Fruit fly (Drosophila melanogaster) whole organism, embryonic: ENCODE measurements around the gene MTF-1.

Source experiments
- CG10147 ChIP-seq: fragments of 200-800 bp; sonication (Bioruptor generic); optimal IDR thresholded peaks from 2 replicates; lab custom pipeline; 2019; ENCODE audit warnings: missing biosample characterization, mild to moderate bottlenecking, missing genetic modification characterization, moderate library complexity
- CG11247 ChIP-seq: fragments of 200-800 bp; sonication (Bioruptor generic); IDR thresholded peaks from 2 replicates; pipeline ENCODE4 v1.3.6; 2022; ENCODE audit warnings: missing biosample characterization, missing genetic modification characterization
- CG11456 ChIP-seq: fragments of 200-800 bp; sonication (Bioruptor generic); IDR thresholded peaks from 3 replicates; pipeline ENCODE4 v1.3.6; 2022; ENCODE audit warnings: missing biosample characterization, missing genetic modification characterization
- CG13424 ChIP-seq: fragments of 200-800 bp; sonication (Bioruptor generic); optimal IDR thresholded peaks from 2 replicates; lab custom pipeline; 2019; ENCODE audit warnings: missing biosample characterization, mild to moderate bottlenecking, missing genetic modification characterization, moderate library complexity
- CG13624 ChIP-seq: fragments of 200-800 bp; sonication (Bioruptor generic); optimal IDR thresholded peaks from 2 replicates; lab custom pipeline; 2016; ENCODE audit warnings: missing biosample characterization, missing genetic modification characterization
- CG13775 ChIP-seq: fragments of 200-800 bp; sonication (Bioruptor generic); optimal IDR thresholded peaks from 3 replicates; lab custom pipeline; 2017; ENCODE audit warnings: missing biosample characterization, mild to moderate bottlenecking, missing genetic modification characterization
- CG1647 ChIP-seq: fragments of 200-800 bp; sonication (Bioruptor generic); optimal IDR thresholded peaks from 3 replicates; lab custom pipeline; 2016; ENCODE audit warnings: missing biosample characterization, missing genetic modification characterization
- CG16863 ChIP-seq: fragments of 200-800 bp; sonication (Bioruptor generic); optimal IDR thresholded peaks from 3 replicates; lab custom pipeline; 2016; ENCODE audit warnings: missing biosample characterization, missing genetic modification characterization
- CG17912 ChIP-seq: fragments of 200-800 bp; sonication (Bioruptor generic); optimal IDR thresholded peaks from 2 replicates; lab custom pipeline; 2018; ENCODE audit warnings: missing biosample characterization, mild to moderate bottlenecking, missing genetic modification characterization
- CG1832 ChIP-seq: fragments of 200-800 bp; sonication (Bioruptor generic); optimal IDR thresholded peaks from 2 replicates; lab custom pipeline; 2017; ENCODE audit warnings: missing biosample characterization, mild to moderate bottlenecking, missing genetic modification characterization, inconsistent platforms
- CG2875 ChIP-seq: fragments of 200-800 bp; sonication (Bioruptor generic); optimal IDR thresholded peaks from 2 replicates; lab custom pipeline; 2017; ENCODE audit warnings: missing biosample characterization, mild to moderate bottlenecking, missing genetic modification characterization, missing genetic modification reagents
- CG31365 ChIP-seq: fragments of 200-800 bp; sonication (Bioruptor generic); optimal IDR thresholded peaks from 2 replicates; lab custom pipeline; 2018; ENCODE audit warnings: missing biosample characterization, mild to moderate bottlenecking, missing genetic modification characterization
- CG3407 ChIP-seq: fragments of 200-800 bp; sonication (Bioruptor generic); optimal IDR thresholded peaks from 2 replicates; lab custom pipeline; 2018; ENCODE audit warnings: missing biosample characterization, mild to moderate bottlenecking, missing genetic modification characterization
- CG3726 ChIP-seq: fragments of 200-800 bp; sonication (Bioruptor generic); IDR thresholded peaks from 3 replicates; pipeline ENCODE4, ENCODE4 v1.3.6; 2022; ENCODE audit warnings: missing biosample characterization, missing genetic modification characterization
- CG4617 ChIP-seq: fragments of 200-800 bp; sonication (Bioruptor generic); optimal IDR thresholded peaks from 3 replicates; lab custom pipeline; 2016; ENCODE audit warnings: missing biosample characterization, missing genetic modification characterization, borderline replicate concordance
- CG6765 ChIP-seq: fragments of 200-800 bp; sonication (Bioruptor generic); optimal IDR thresholded peaks from 3 replicates; lab custom pipeline; 2017; ENCODE audit warnings: missing biosample characterization, mild to moderate bottlenecking, missing genetic modification characterization
- CG7745 ChIP-seq: fragments of 200-800 bp; sonication (Bioruptor generic); optimal IDR thresholded peaks from 2 replicates; lab custom pipeline; 2018; ENCODE audit warnings: missing biosample characterization, mild to moderate bottlenecking, missing genetic modification characterization, moderate library complexity
- CHES-1-like ChIP-seq: fragments of 200-800 bp; sonication (Bioruptor generic); optimal IDR thresholded peaks from 2 replicates; lab custom pipeline; 2016; ENCODE audit warnings: missing biosample characterization, missing genetic modification characterization
- Chrac-16 ChIP-seq: fragments of 200-800 bp; sonication (Bioruptor generic); optimal IDR thresholded peaks from 3 replicates; lab custom pipeline; 2016; ENCODE audit warnings: missing biosample characterization, missing genetic modification characterization
- D19B ChIP-seq: fragments of 200-800 bp; sonication (Bioruptor generic); optimal IDR thresholded peaks from 2 replicates; lab custom pipeline; 2017; ENCODE audit warnings: missing biosample characterization, mild to moderate bottlenecking, missing genetic modification characterization
- E2f1 ChIP-seq: fragments of 200-800 bp; sonication (Bioruptor generic); IDR thresholded peaks from 2 replicates; pipeline ENCODE4 v1.3.6; 2022; ENCODE audit warnings: missing biosample characterization, missing genetic modification characterization
- H15 ChIP-seq: fragments of 200-800 bp; sonication (Bioruptor generic); IDR thresholded peaks from 3 replicates; pipeline ENCODE4 v1.3.6; 2022; ENCODE audit warnings: missing biosample characterization, missing genetic modification characterization
- HLHmδ ChIP-seq: fragments of 200-800 bp; sonication (Bioruptor generic); optimal IDR thresholded peaks from 2 replicates; lab custom pipeline; 2018; ENCODE audit warnings: missing biosample characterization, mild to moderate bottlenecking, missing genetic modification characterization, moderate library complexity
- Hr3 ChIP-seq: fragments of 200-800 bp; sonication (Bioruptor generic); optimal IDR thresholded peaks from 3 replicates; lab custom pipeline; 2016; ENCODE audit warnings: missing biosample characterization, missing genetic modification characterization
- Mad ChIP-seq: fragments of 200-800 bp; sonication (Bioruptor generic); optimal IDR thresholded peaks from 2 replicates; lab custom pipeline; 2016; ENCODE audit warnings: missing biosample characterization, missing genetic modification characterization
- Rfx ChIP-seq: fragments of 200-800 bp; sonication (Bioruptor generic); IDR thresholded peaks from 2 replicates; pipeline ENCODE4 v1.3.6; 2022; ENCODE audit warnings: missing biosample characterization, missing genetic modification characterization
- Rx ChIP-seq: fragments of 200-800 bp; sonication (Bioruptor generic); IDR thresholded peaks from 2 replicates; pipeline ENCODE4 v1.3.6; 2022; ENCODE audit warnings: missing biosample characterization, missing genetic modification characterization
- Side ChIP-seq: fragments of 200-800 bp; sonication (Bioruptor generic); optimal IDR thresholded peaks from 2 replicates; lab custom pipeline; 2016; ENCODE audit warnings: missing biosample characterization, missing genetic modification characterization
- Taf1 ChIP-seq: fragments of 200-800 bp; sonication (Bioruptor generic); IDR thresholded peaks from 2 replicates; pipeline ENCODE4 v1.3.6; 2022; ENCODE audit warnings: missing biosample characterization, missing genetic modification characterization
- Tbp ChIP-seq: fragments of >200 bp; optimal IDR thresholded peaks from 2 replicates; lab custom pipeline; 2018; ENCODE audit warnings: missing biosample characterization, missing genetic modification characterization
- Usf ChIP-seq: fragments of 200-800 bp; sonication (Bioruptor generic); optimal IDR thresholded peaks from 2 replicates; lab custom pipeline; 2017; ENCODE audit warnings: missing genotype, missing biosample characterization, missing genetic modification characterization
- Xrp1 ChIP-seq: fragments of 200-800 bp; sonication (Bioruptor generic); IDR thresholded peaks from 2 replicates; pipeline ENCODE4 v1.3.6; 2022; ENCODE audit warnings: missing biosample characterization, missing genetic modification characterization
- ab ChIP-seq: fragments of 200-800 bp; sonication (Bioruptor generic); optimal IDR thresholded peaks from 2 replicates; lab custom pipeline; 2016; ENCODE audit warnings: missing biosample characterization, missing genetic modification characterization
- bigmax ChIP-seq: fragments of 200-800 bp; sonication (Bioruptor generic); optimal IDR thresholded peaks from 2 replicates; lab custom pipeline; 2018; ENCODE audit warnings: missing biosample characterization, mild to moderate bottlenecking, missing genetic modification characterization
- fru ChIP-seq: fragments of >200 bp; optimal IDR thresholded peaks from 2 replicates; lab custom pipeline; 2017
- grau ChIP-seq: fragments of 200-800 bp; optimal IDR thresholded peaks from 3 replicates; lab custom pipeline; 2019; ENCODE audit warnings: missing biosample characterization, mild to moderate bottlenecking, missing genetic modification characterization, moderate library complexity
- ham ChIP-seq: fragments of 200-800 bp; sonication (Bioruptor generic); IDR thresholded peaks from 2 replicates; pipeline ENCODE4 v1.3.6; 2022; ENCODE audit warnings: missing biosample characterization, missing genetic modification characterization
- hb ChIP-seq: fragments of 200-800 bp; sonication (Bioruptor generic); IDR thresholded peaks from 3 replicates; pipeline ENCODE4 v1.3.6; 2022; ENCODE audit warnings: missing biosample characterization, missing genetic modification characterization; ENCODE audit not compliant: partially characterized antibody
- jing ChIP-seq: fragments of 200-800 bp; sonication (Bioruptor generic); optimal IDR thresholded peaks from 2 replicates; lab custom pipeline; 2018; ENCODE audit warnings: missing biosample characterization, mild to moderate bottlenecking, missing genetic modification characterization
- ken ChIP-seq: fragments of 200-800 bp; sonication (Bioruptor generic); IDR thresholded peaks from 3 replicates; pipeline ENCODE4 v1.3.6; 2022; ENCODE audit warnings: missing biosample characterization, missing genetic modification characterization
- lbe ChIP-seq: fragments of 200-800 bp; sonication (Bioruptor generic); optimal IDR thresholded peaks from 2 replicates; lab custom pipeline; 2016; ENCODE audit warnings: missing biosample characterization, mild to moderate bottlenecking, missing genetic modification characterization
- phol ChIP-seq: fragments of 200-800 bp; sonication (Bioruptor generic); optimal IDR thresholded peaks from 3 replicates; lab custom pipeline; 2018; ENCODE audit warnings: missing biosample characterization, mild to moderate bottlenecking, missing genetic modification characterization, moderate library complexity
- schlank ChIP-seq: fragments of 200-800 bp; sonication (Bioruptor generic); optimal IDR thresholded peaks from 2 replicates; lab custom pipeline; 2018; ENCODE audit warnings: missing biosample characterization, mild to moderate bottlenecking, missing genetic modification characterization
- sob ChIP-seq: fragments of 200-800 bp; sonication (Bioruptor generic); IDR thresholded peaks from 2 replicates; pipeline ENCODE4 v1.3.6; 2022; ENCODE audit warnings: missing biosample characterization, missing genetic modification characterization
- sqz ChIP-seq: fragments of 200-800 bp; sonication (Bioruptor generic); optimal IDR thresholded peaks from 3 replicates; lab custom pipeline; 2018; ENCODE audit warnings: missing biosample characterization, mild to moderate bottlenecking, missing genetic modification characterization
- twi ChIP-seq: fragments of 200-800 bp; optimal IDR thresholded peaks from 2 replicates; lab custom pipeline; 2019; ENCODE audit warnings: missing biosample characterization, mild to moderate bottlenecking, missing genetic modification characterization, moderate library complexity

Gene MTF-1

DNA sequence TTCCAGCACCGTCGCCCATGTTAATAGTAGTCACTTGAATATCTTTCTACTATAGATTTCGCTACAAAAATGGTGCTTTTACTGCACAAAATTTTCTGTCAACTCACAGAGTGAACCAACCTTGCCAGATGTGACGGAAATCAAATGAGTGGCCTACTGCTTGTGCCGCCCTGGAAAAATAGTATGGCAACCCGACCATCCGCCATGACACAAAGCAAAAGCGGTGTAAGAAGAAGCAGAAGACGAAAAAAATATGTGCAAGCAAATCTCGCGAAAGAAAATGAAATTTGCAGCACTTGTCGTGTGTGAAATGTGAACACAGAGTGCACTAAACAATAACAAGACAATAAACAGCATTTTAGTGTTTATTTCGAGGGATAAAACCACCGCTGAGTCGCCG, 46.7 kb downstream of the MTF-1 start, which contains the start of the genes Uch-L5 and Jarid2 (continued):
- TF ChIP-seq CG13775 (no peak), jing (GFP tag; lab: Kevin White, UChicago) (no peak), Usf (GFP tag; lab: Kevin White, UChicago) (no peak), ab (GFP tag; lab: Kevin White, UChicago) (no peak), twi (tag; lab: Kevin White, UChicago) (peak; percentile 25), Taf1 (GFP tag; lab: Robert Waterston, UW) (no peak), CG17912 (GFP tag; lab: Kevin White, UChicago) (peak; percentile 46), CG16863 (peak; percentile 43), CG10147 (GFP tag; lab: Kevin White, UChicago) (no peak), Rx (GFP tag; lab: Robert Waterston, UW) (peak; percentile 43; the same call in 1 of the 2 replicates), HLHmδ (GFP tag; lab: Kevin White, UChicago) (peak; percentile 24), CG3726 (no peak), ken (GFP tag; lab: Robert Waterston, UW) (0 out of 3 replicates have a peak, but pooled peaks have one; percentile 47), CG6765 (GFP tag; lab: Kevin White, UChicago) (peak; percentile 45), E2f1 (no peak), D19B (GFP tag; lab: Kevin White, UChicago) (no peak), CG4617 (peak; percentile 97), CG13424 (peak; percentile 36), CG2875 (peak; percentile 2), Tbp (GFP tag; lab: Kevin White, UChicago) (no peak), CHES-1-like (GFP tag; lab: Kevin White, UChicago) (peak; percentile 94), Mad (GFP tag; lab: Kevin White, UChicago) (peak; percentile 43), H15 (0 out of 3 replicates have a peak, but pooled peaks have one; percentile 40), grau (tag; lab: Kevin White, UChicago) (peak; percentile 43), Chrac-16 (GFP tag; lab: Kevin White, UChicago) (peak; percentile 32), lbe (no peak), CG1832 (GFP tag; lab: Kevin White, UChicago) (no peak), fru (lab: Kevin White, UChicago) (no peak), ham (no peak), phol (tag; lab: Kevin White, UChicago) (peak; percentile 100), hb (GFP tag; lab: Robert Waterston, UW) (no peak), schlank (peak; percentile 28), CG3407 (peak; percentile 22), CG1647 (peak; percentile 46), bigmax (peak; percentile 53), Hr3 (no peak), CG11247 (GFP tag; lab: Robert Waterston, UW) (0 out of 2 replicates have a peak, but pooled peaks have one; percentile 6), Xrp1 (peak; percentile 47; the same call in 1 of the 2 replicates), CG7745 (tag; lab: Kevin White, UChicago) (no peak), CG31365 (tag; lab: Kevin White, UChicago) (peak; percentile 11), Side (GFP tag; lab: Kevin White, UChicago) (peak; percentile 58), Rfx (GFP tag; lab: Robert Waterston, UW) (peak; percentile 78), CG13624 (GFP tag; lab: Kevin White, UChicago) (peak; percentile 65), CG11456 (GFP tag; lab: Robert Waterston, UW) (peak; percentile 70; the same call in 2 of the 3 replicates), sqz (peak; percentile 77), sob (GFP tag; lab: Robert Waterston, UW) (peak; percentile 55)
